Worm (Caenorhabditis elegans): ENCODE results near the gene pqn-41.

DNA sequence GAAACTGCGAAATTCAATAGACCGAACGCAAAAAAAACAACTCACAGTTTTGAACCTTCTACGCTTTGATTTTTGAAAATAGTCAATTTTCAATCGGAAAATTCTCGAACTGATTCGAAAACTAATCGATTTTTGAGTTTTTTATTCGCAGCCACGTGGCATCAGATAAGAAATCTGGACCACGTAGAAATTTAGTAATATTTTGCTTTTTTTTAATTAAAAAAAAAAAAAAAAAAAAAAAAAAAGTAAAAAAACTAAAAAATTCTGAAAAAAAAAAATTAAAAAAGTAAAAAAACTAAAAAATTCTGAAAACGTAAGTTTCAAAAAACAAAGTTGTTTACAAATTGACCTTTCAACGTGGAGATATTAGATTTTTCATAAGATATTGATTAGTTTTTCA lies 70.9 kb downstream of the pqn-41 start, which contains the start of gene R155.3:
- TF ChIP-seq ztf-29 (GFP tag; IDR thresholded peaks at IDR 0.05) (no peak), T22C8.4 (GFP tag; IDR thresholded peaks at IDR 0.05) (no peak), ref-1 (GFP tag; conservative IDR thresholded peaks at IDR 0.05) (no peak), cog-1 (tag; optimal IDR thresholded peaks at IDR 0.05) (no peak), ztf-23 (GFP tag; IDR thresholded peaks at IDR 0.05) (no peak), med-1 (GFP tag; optimal IDR thresholded peaks at IDR 0.05; ENCODE audit: insufficient read depth) (no peak), tab-1 (GFP tag; IDR thresholded peaks at IDR 0.05) (no peak)
